Worm (Caenorhabditis elegans) whole organism, late embryonic: ENCODE measurements around the gene C25F9.6.

Source experiments
- Y22D7AL.16 ChIP-seq: sonication (generic microtip); optimal IDR thresholded peaks from 2 replicates; lab custom pipeline; 2016; ENCODE audit warnings: missing genetic modification characterization, missing compliant biosample characterization
- ahr-1 ChIP-seq: sonication (generic microtip); optimal IDR thresholded peaks from 2 replicates; lab custom pipeline; 2016; ENCODE audit warnings: missing genetic modification characterization, missing compliant biosample characterization
- ceh-14 ChIP-seq: sonication (generic microtip); optimal IDR thresholded peaks from 2 replicates; lab custom pipeline; 2016; ENCODE audit warnings: missing genotype, missing genetic modification characterization, missing compliant biosample characterization
- ceh-22 ChIP-seq: sonication (generic microtip); optimal IDR thresholded peaks from 2 replicates; lab custom pipeline; 2017; ENCODE audit warnings: missing biosample characterization, missing genetic modification characterization
- ceh-24 ChIP-seq: sonication (generic microtip); optimal IDR thresholded peaks from 2 replicates; lab custom pipeline; 2016; ENCODE audit warnings: mild to moderate bottlenecking, missing genetic modification characterization, missing compliant biosample characterization
- ceh-31 ChIP-seq: sonication (generic microtip); optimal IDR thresholded peaks from 2 replicates; lab custom pipeline; 2016; ENCODE audit warnings: missing genetic modification characterization, missing compliant biosample characterization
- ceh-45 ChIP-seq: fragments of 200-800 bp; sonication (Bioruptor generic); IDR thresholded peaks from 2 replicates; pipeline ENCODE4 v1.3.6; 2022; ENCODE audit warnings: missing genetic modification reagents, missing genetic modification characterization, missing compliant biosample characterization
- ceh-48 ChIP-seq: sonication (generic microtip); optimal IDR thresholded peaks from 2 replicates; lab custom pipeline; 2016; ENCODE audit warnings: missing genetic modification characterization, inconsistent platforms, missing compliant biosample characterization
- ceh-6 ChIP-seq: fragments of 200-800 bp; sonication (Bioruptor generic); optimal IDR thresholded peaks from 2 replicates; lab custom pipeline; 2018; ENCODE audit warnings: mild to moderate bottlenecking, missing genetic modification characterization, missing compliant biosample characterization
- dmd-4 ChIP-seq: sonication (generic microtip); optimal IDR thresholded peaks from 2 replicates; lab custom pipeline; 2016; ENCODE audit warnings: borderline replicate concordance, missing genetic modification characterization, missing compliant biosample characterization
- eyg-1 ChIP-seq: sonication (generic microtip); optimal IDR thresholded peaks from 2 replicates; lab custom pipeline; 2016; ENCODE audit warnings: missing genotype, missing genetic modification characterization, missing compliant biosample characterization
- fax-1 ChIP-seq: sonication (generic microtip); optimal IDR thresholded peaks from 2 replicates; lab custom pipeline; 2016; ENCODE audit warnings: missing genotype, missing genetic modification characterization, missing compliant biosample characterization
- fkh-6 ChIP-seq: sonication (generic microtip); optimal IDR thresholded peaks from 2 replicates; lab custom pipeline; 2016; ENCODE audit warnings: missing genetic modification characterization, missing compliant biosample characterization
- gmeb-2 ChIP-seq: sonication (generic microtip); optimal IDR thresholded peaks from 2 replicates; lab custom pipeline; 2016; ENCODE audit warnings: missing genetic modification characterization, inconsistent platforms, missing compliant biosample characterization
- hlh-30 ChIP-seq: sonication (generic microtip); optimal IDR thresholded peaks from 2 replicates; lab custom pipeline; 2017; ENCODE audit warnings: antibody characterized with exemption, missing genetic modification characterization, missing compliant biosample characterization; ENCODE audit not compliant: insufficient read depth
- hlh-6 ChIP-seq: sonication (generic microtip); optimal IDR thresholded peaks from 2 replicates; lab custom pipeline; 2016; ENCODE audit warnings: missing genotype, missing genetic modification characterization, missing compliant biosample characterization
- hlh-8 ChIP-seq: sonication (generic microtip); optimal IDR thresholded peaks from 2 replicates; lab custom pipeline; 2016; ENCODE audit warnings: missing genotype, missing genetic modification characterization, missing compliant biosample characterization
- lim-6 ChIP-seq: sonication (generic microtip); optimal IDR thresholded peaks from 2 replicates; lab custom pipeline; 2016; ENCODE audit warnings: missing genetic modification characterization, missing compliant biosample characterization
- lin-11 ChIP-seq: fragments of 200-800 bp; sonication (Bioruptor generic); optimal IDR thresholded peaks from 2 replicates; lab custom pipeline; 2018; ENCODE audit warnings: mild to moderate bottlenecking, missing genetic modification characterization, missing compliant biosample characterization
- mec-3 ChIP-seq: sonication (generic microtip); optimal IDR thresholded peaks from 2 replicates; lab custom pipeline; 2016; ENCODE audit warnings: borderline replicate concordance, missing genetic modification characterization, missing compliant biosample characterization
- nfya-1 ChIP-seq: sonication (generic microtip); optimal IDR thresholded peaks from 2 replicates; lab custom pipeline; 2017; ENCODE audit warnings: missing genetic modification characterization, mild to moderate bottlenecking, missing compliant biosample characterization, antibody characterized with exemption, moderate library complexity
- odd-2 ChIP-seq: sonication (generic microtip); optimal IDR thresholded peaks from 2 replicates; lab custom pipeline; 2017; ENCODE audit warnings: antibody characterized with exemption, mild to moderate bottlenecking, missing genetic modification characterization, missing compliant biosample characterization
- pag-3 ChIP-seq: sonication (generic microtip); optimal IDR thresholded peaks from 2 replicates; lab custom pipeline; 2016; ENCODE audit warnings: missing compliant biosample characterization, missing genetic modification characterization, borderline replicate concordance
- pat-9 ChIP-seq: fragments of 200-800 bp; sonication (Bioruptor generic); optimal IDR thresholded peaks from 2 replicates; lab custom pipeline; 2018; ENCODE audit warnings: mild to moderate bottlenecking, missing genetic modification characterization, moderate library complexity, missing compliant biosample characterization
- pax-1 ChIP-seq: fragments of 150-350 bp; optimal IDR thresholded peaks from 2 replicates; lab custom pipeline; 2014; ENCODE audit warnings: missing biosample characterization, missing genetic modification characterization
- sox-2 ChIP-seq: fragments of 200-800 bp; sonication (Bioruptor generic); IDR thresholded peaks from 2 replicates; pipeline ENCODE4 v1.3.6; 2022; ENCODE audit warnings: missing genetic modification reagents, missing genetic modification characterization, missing compliant biosample characterization
- syd-9 ChIP-seq: sonication (generic microtip); optimal IDR thresholded peaks from 2 replicates; lab custom pipeline; 2016; ENCODE audit warnings: mild to moderate bottlenecking, missing genetic modification characterization, moderate library complexity, missing compliant biosample characterization
- unc-3 ChIP-seq, 2 experiments: fragments of 200-800 bp in 1 of 2; sonication (Bioruptor generic) in 1 of 2; sonication (generic microtip) in 1 of 2; conservative IDR thresholded peaks in 1 of 2; optimal IDR thresholded peaks in 1 of 2; 2 replicates each; pipeline versions ENCODE4 v1.3.6 to Lab custom; 2016 to 2022; ENCODE audit warnings: missing compliant biosample characterization in 2 of 2, missing genetic modification characterization in 2 of 2, missing genetic modification reagents in 1 of 2
- unc-42 ChIP-seq: sonication (generic microtip); optimal IDR thresholded peaks from 2 replicates; lab custom pipeline; 2016; ENCODE audit warnings: missing genotype, missing genetic modification characterization, missing compliant biosample characterization
- unc-55 ChIP-seq: sonication (generic microtip); optimal IDR thresholded peaks from 2 replicates; lab custom pipeline; 2017; ENCODE audit warnings: missing biosample characterization, missing genetic modification reagents, missing genetic modification characterization
- ztf-16 ChIP-seq: sonication (generic microtip); optimal IDR thresholded peaks from 2 replicates; lab custom pipeline; 2017; ENCODE audit warnings: missing genetic modification characterization, missing compliant biosample characterization

The C25F9.6 gene

ce11 chrV:19436307-19436706 lies 31.2 kb upstream of the C25F9.6 start, which contains the start of gene C25F9.14:
C25F9.14 (plus strand) TSS chrV:19436484.
- TF ChIP-seq pag-3 (tag; lab: Kevin White, UChicago) (no peak), ceh-14 (tag; lab: Kevin White, UChicago) (no peak), gmeb-2 (tag; lab: Kevin White, UChicago) (no peak), nfya-1 (tag; lab: Kevin White, UChicago) (no peak), lin-11 (tag; lab: Kevin White, UChicago) (no peak), ceh-48 (tag; lab: Kevin White, UChicago) (no peak), syd-9 (no peak), ztf-16 (tag; lab: Kevin White, UChicago) (no peak), pat-9 (tag; lab: Kevin White, UChicago) (no peak), ceh-31 (tag; lab: Kevin White, UChicago) (no peak), hlh-6 (tag; lab: Kevin White, UChicago) (no peak), mec-3 (tag; lab: Kevin White, UChicago) (no peak)

ce11 chrV:19433806-19434437 lies 28.8 kb upstream of the C25F9.6 start, which contains the start of gene C25F9.16:
C25F9.16 (plus strand) TSS chrV:19434387.
- TF ChIP-seq ceh-14 (tag; lab: Kevin White, UChicago), result no peak
- no peak for TF ChIP-seq eyg-1 (tag; lab: Kevin White, UChicago)
- no peak for TF ChIP-seq pax-1 (tag; lab: Kevin White, UChicago)
- no peak for TF ChIP-seq pag-3 (tag; lab: Kevin White, UChicago)

- no peak for TF ChIP-seq mec-3 (tag; lab: Kevin White, UChicago)
- TF ChIP-seq unc-42 (tag; lab: Kevin White, UChicago), result no peak
- TF ChIP-seq unc-3 (GFP tag; conservative IDR thresholded peaks at IDR 0.05; lab: Robert Waterston, UW), result no peak
- no peak for TF ChIP-seq unc-3 (tag; optimal IDR thresholded peaks at IDR 0.05; lab: Kevin White, UChicago)
- TF ChIP-seq dmd-4 (tag; lab: Kevin White, UChicago), result no peak
- no peak for TF ChIP-seq lim-6
- no peak for TF ChIP-seq hlh-30
- TF ChIP-seq fax-1 (tag; lab: Kevin White, UChicago), result no peak
- TF ChIP-seq, all 69 proteins: peak for 0
Observed at ce11 chrV:19432972-19433371, 27.8 kb upstream of the C25F9.6 start, which contains the start of gene C25F9.11. C25F9.11 (minus strand) TSS chrV:19433072.

- TF ChIP-seq mec-3 (tag; lab: Kevin White, UChicago), result no peak
- no peak for TF ChIP-seq nfya-1 (tag; lab: Kevin White, UChicago)
- TF ChIP-seq eyg-1 (tag; lab: Kevin White, UChicago), result no peak
- TF ChIP-seq fkh-6 (tag; lab: Kevin White, UChicago), result no peak
- TF ChIP-seq ceh-6, result no peak
- no peak for TF ChIP-seq ceh-24
- TF ChIP-seq ceh-45, result no peak
- TF ChIP-seq ceh-22, result no peak
- TF ChIP-seq odd-2 (tag; lab: Kevin White, UChicago), result no peak
- TF ChIP-seq unc-55 (GFP tag; lab: Kevin White, UChicago), result no peak
- TF ChIP-seq sox-2 (GFP tag; lab: Robert Waterston, UW), result no peak
- TF ChIP-seq ahr-1 (tag; lab: Kevin White, UChicago), result no peak
- no peak for TF ChIP-seq Y22D7AL.16 (tag; lab: Kevin White, UChicago)
- TF ChIP-seq lin-11 (tag; lab: Kevin White, UChicago), result no peak
- no peak for TF ChIP-seq hlh-8 (tag; lab: Kevin White, UChicago)
- TF ChIP-seq lim-6, result no peak
Observed at ce11 chrV:19432030-19432429, 26.9 kb upstream of the C25F9.6 start.

ce11 chrV:19431036-19431435 lies 25.9 kb upstream of the C25F9.6 start, which contains the start of gene srw-85:
srw-85 (minus strand) TSS chrV:19431136.
- no peak for TF ChIP-seq hlh-8 (tag; lab: Kevin White, UChicago)
- TF ChIP-seq unc-42 (tag; lab: Kevin White, UChicago), result no peak
- no peak for TF ChIP-seq eyg-1 (tag; lab: Kevin White, UChicago)
- no peak for TF ChIP-seq ceh-22
- TF ChIP-seq pat-9 (tag; lab: Kevin White, UChicago), result no peak
- no peak for TF ChIP-seq nfya-1 (tag; lab: Kevin White, UChicago)
- no peak for TF ChIP-seq ceh-24
- no peak for TF ChIP-seq odd-2 (tag; lab: Kevin White, UChicago)
